Worm (Caenorhabditis elegans) whole organism, L1 larva: ENCODE data around the gene grl-25.

ENCODE experiments used
- F16B12.6 ChIP-seq: fragments of 150-350 bp; optimal IDR thresholded peaks from 2 replicates; lab custom pipeline; 2014; ENCODE audit warnings: missing biosample characterization, missing genetic modification characterization
- alr-1 ChIP-seq: fragments of 200-800 bp; sonication (Bioruptor generic); optimal IDR thresholded peaks from 2 replicates; lab custom pipeline; 2018; ENCODE audit warnings: borderline replicate concordance, mild to moderate bottlenecking, missing genetic modification characterization, missing compliant biosample characterization
- ama-1 ChIP-seq: fragments of 150-350 bp; optimal IDR thresholded peaks from 2 replicates; lab custom pipeline; 2014
- blmp-1 ChIP-seq: fragments of 150-350 bp; optimal IDR thresholded peaks from 2 replicates; lab custom pipeline; 2014; ENCODE audit warnings: missing biosample characterization, missing genetic modification characterization
- ceh-8 ChIP-seq: fragments of 200-800 bp; sonication (Bioruptor generic); optimal IDR thresholded peaks from 2 replicates; lab custom pipeline; 2018; ENCODE audit warnings: mild to moderate bottlenecking, missing genetic modification characterization, moderate library complexity, missing compliant biosample characterization
- ceh-88 ChIP-seq: fragments of 200-800 bp; sonication (Bioruptor generic); IDR thresholded peaks from 2 replicates; pipeline ENCODE4 v1.3.6; 2022; ENCODE audit warnings: missing genetic modification characterization, missing compliant biosample characterization
- ceh-90 ChIP-seq: sonication (generic microtip); optimal IDR thresholded peaks from 2 replicates; lab custom pipeline; 2016; ENCODE audit warnings: missing genetic modification characterization, missing compliant biosample characterization
- dsc-1 ChIP-seq: sonication (generic microtip); optimal IDR thresholded peaks from 2 replicates; lab custom pipeline; 2016; ENCODE audit warnings: mild to moderate bottlenecking, missing genetic modification characterization, missing compliant biosample characterization
- efl-1 ChIP-seq, 4 experiments: fragments of 150-350 bp; optimal IDR thresholded peaks in 3 of 4; peaks in 1 of 4; 1 replicate in 1 of 4; 2 replicates in 3 of 4; lab custom pipeline; 2014; ENCODE audit warnings: missing biosample characterization in 2 of 4, missing genetic modification characterization in 2 of 4, missing genetic modification reagents in 2 of 4
- efl-3 ChIP-seq: fragments of 200-800 bp; sonication (Bioruptor generic); optimal IDR thresholded peaks from 2 replicates; lab custom pipeline; 2018; ENCODE audit warnings: mild to moderate bottlenecking, missing genetic modification characterization, missing compliant biosample characterization
- egl-13 ChIP-seq: sonication (generic microtip); optimal IDR thresholded peaks from 2 replicates; lab custom pipeline; 2016; ENCODE audit warnings: missing genotype, missing genetic modification reagents, missing genetic modification characterization, missing compliant biosample characterization
- egl-27 ChIP-seq, 2 experiments: fragments of 150-350 bp in 1 of 2; sonication (generic microtip); optimal IDR thresholded peaks; 3 replicates each; lab custom pipeline; 2017 to 2018; ENCODE audit warnings: missing biosample characterization in 2 of 2, missing genetic modification characterization in 2 of 2, missing genetic modification reagents in 2 of 2
- elt-2 ChIP-seq: sonication (generic microtip); optimal IDR thresholded peaks from 2 replicates; lab custom pipeline; 2016; ENCODE audit warnings: missing genetic modification characterization, mild to moderate bottlenecking, inconsistent platforms, missing compliant biosample characterization, missing genetic modification reagents
- ets-5 ChIP-seq: fragments of 200-800 bp; sonication (Bioruptor generic); IDR thresholded peaks from 2 replicates; pipeline ENCODE4 v1.3.6; 2022; ENCODE audit warnings: missing genetic modification characterization, missing compliant biosample characterization
- fkh-8 ChIP-seq: sonication (generic microtip); optimal IDR thresholded peaks from 2 replicates; lab custom pipeline; 2016; ENCODE audit warnings: mild to moderate bottlenecking, missing genetic modification characterization, missing compliant biosample characterization
- fos-1 ChIP-seq: fragments of 150-350 bp; optimal IDR thresholded peaks from 2 replicates; lab custom pipeline; 2014; ENCODE audit warnings: missing biosample characterization, missing genetic modification characterization
- grh-1 ChIP-seq: fragments of 200-800 bp; sonication (Bioruptor generic); IDR thresholded peaks from 2 replicates; pipeline ENCODE4 v1.3.6; 2022; ENCODE audit warnings: missing genetic modification reagents, missing genetic modification characterization, missing compliant biosample characterization
- hlh-17 ChIP-seq: fragments of 200-800 bp; sonication (Bioruptor generic); optimal IDR thresholded peaks from 2 replicates; lab custom pipeline; 2018; ENCODE audit warnings: missing genetic modification characterization, mild to moderate bottlenecking, missing compliant biosample characterization, moderate library complexity, borderline replicate concordance
- hpl-2 ChIP-seq: fragments of 150-350 bp; optimal IDR thresholded peaks from 2 replicates; lab custom pipeline; 2014; ENCODE audit warnings: missing biosample characterization, missing genetic modification reagents, missing genetic modification characterization
- irx-1 ChIP-seq: sonication (generic microtip); optimal IDR thresholded peaks from 2 replicates; lab custom pipeline; 2016; ENCODE audit warnings: missing genetic modification characterization, missing compliant biosample characterization
- lin-13 ChIP-seq: fragments of 150-350 bp; optimal IDR thresholded peaks from 2 replicates; lab custom pipeline; 2014; ENCODE audit warnings: missing biosample characterization, missing genetic modification reagents, missing genetic modification characterization
- lin-14 ChIP-seq: fragments of 200-800 bp; sonication (Bioruptor generic); optimal IDR thresholded peaks from 2 replicates; lab custom pipeline; 2018; ENCODE audit warnings: mild to moderate bottlenecking, missing genetic modification characterization, moderate library complexity, missing compliant biosample characterization
- lin-15B ChIP-seq: fragments of 150-350 bp; sonication (generic microtip); optimal IDR thresholded peaks from 3 replicates; lab custom pipeline; 2014; ENCODE audit warnings: missing biosample characterization, missing genetic modification characterization
- mdl-1 ChIP-seq, 2 experiments: fragments of 150-350 bp; optimal IDR thresholded peaks; 2 replicates each; lab custom pipeline; 2014 to 2017; ENCODE audit warnings: missing biosample characterization in 2 of 2, missing genetic modification characterization in 2 of 2, inconsistent platforms in 1 of 2
- mef-2 ChIP-seq: fragments of 150-350 bp; optimal IDR thresholded peaks from 2 replicates; lab custom pipeline; 2014; ENCODE audit warnings: missing biosample characterization, missing genetic modification characterization
- mep-1 ChIP-seq: fragments of 150-350 bp; optimal IDR thresholded peaks from 2 replicates; lab custom pipeline; 2014; ENCODE audit warnings: missing biosample characterization, missing genetic modification characterization
- nhr-19 ChIP-seq: fragments of 200-800 bp; sonication (Bioruptor generic); conservative IDR thresholded peaks from 2 replicates; pipeline ENCODE4 v1.3.6; 2022; ENCODE audit warnings: missing genetic modification characterization, missing compliant biosample characterization
- nhr-237 ChIP-seq: fragments of 150-350 bp; optimal IDR thresholded peaks from 2 replicates; lab custom pipeline; 2014; ENCODE audit warnings: missing biosample characterization, missing genetic modification characterization
- nhr-47 ChIP-seq: sonication (generic microtip); optimal IDR thresholded peaks from 2 replicates; lab custom pipeline; 2016; ENCODE audit warnings: mild to moderate bottlenecking, missing genetic modification characterization, moderate library complexity, missing compliant biosample characterization
- nhr-76 ChIP-seq: sonication (generic microtip); optimal IDR thresholded peaks from 2 replicates; lab custom pipeline; 2017; ENCODE audit warnings: missing biosample characterization, missing genetic modification characterization
- nhr-85 ChIP-seq: sonication (generic microtip); peaks from one replicate; lab custom pipeline; 2016; ENCODE audit warnings: missing genetic modification characterization, inconsistent platforms, missing compliant biosample characterization
- nhr-90 ChIP-seq: sonication (generic microtip); optimal IDR thresholded peaks from 2 replicates; lab custom pipeline; 2016; ENCODE audit warnings: mild to moderate bottlenecking, missing genetic modification characterization, missing compliant biosample characterization; ENCODE audit not compliant: poor library complexity
- pax-3 ChIP-seq: fragments of 200-800 bp; sonication (Bioruptor generic); optimal IDR thresholded peaks from 2 replicates; lab custom pipeline; 2018; ENCODE audit warnings: mild to moderate bottlenecking, missing genetic modification characterization, moderate library complexity, missing compliant biosample characterization
- snpc-4 ChIP-seq: fragments of 150-350 bp; optimal IDR thresholded peaks from 2 replicates; lab custom pipeline; 2014; ENCODE audit warnings: missing biosample characterization, missing genetic modification characterization
- snu-23 ChIP-seq: sonication (generic microtip); optimal IDR thresholded peaks from 2 replicates; lab custom pipeline; 2016; ENCODE audit warnings: missing genetic modification characterization, missing compliant biosample characterization
- sptf-1 ChIP-seq: fragments of 150-350 bp; optimal IDR thresholded peaks from 2 replicates; lab custom pipeline; 2014; ENCODE audit warnings: missing biosample characterization, missing genetic modification characterization
- swsn-7 ChIP-seq: sonication (generic microtip); optimal IDR thresholded peaks from 2 replicates; lab custom pipeline; 2016; ENCODE audit warnings: missing genetic modification characterization, missing compliant biosample characterization
- tbx-2 ChIP-seq: sonication (generic microtip); optimal IDR thresholded peaks from 2 replicates; lab custom pipeline; 2016; ENCODE audit warnings: missing genetic modification characterization, missing compliant biosample characterization
- tlp-1 ChIP-seq: fragments of 150-350 bp; optimal IDR thresholded peaks from 2 replicates; lab custom pipeline; 2014; ENCODE audit warnings: missing biosample characterization, missing genetic modification characterization
- unc-130 ChIP-seq: fragments of 150-350 bp; optimal IDR thresholded peaks from 2 replicates; lab custom pipeline; 2017; ENCODE audit warnings: missing biosample characterization, missing genetic modification characterization, inconsistent platforms
- unc-86 ChIP-seq: sonication (generic microtip); optimal IDR thresholded peaks from 2 replicates; lab custom pipeline; 2016; ENCODE audit warnings: missing genetic modification characterization, missing compliant biosample characterization
- unc-98 ChIP-seq: fragments of 200-800 bp; sonication (Bioruptor generic); IDR thresholded peaks from 2 replicates; pipeline ENCODE4 v1.3.6; 2022; ENCODE audit warnings: missing genetic modification characterization, missing compliant biosample characterization
- xbp-1 ChIP-seq: sonication (generic microtip); optimal IDR thresholded peaks from 2 replicates; lab custom pipeline; 2016; ENCODE audit warnings: missing genetic modification characterization, missing compliant biosample characterization
- zip-4 ChIP-seq: fragments of 200-800 bp; sonication (Bioruptor generic); optimal IDR thresholded peaks from 2 replicates; lab custom pipeline; 2018; ENCODE audit warnings: mild to moderate bottlenecking, missing genetic modification characterization, moderate library complexity, missing compliant biosample characterization
- ztf-4 ChIP-seq: fragments of 150-350 bp; optimal IDR thresholded peaks from 2 replicates; lab custom pipeline; 2014; ENCODE audit warnings: missing biosample characterization, missing genetic modification characterization

The grl-25 gene

DNA sequence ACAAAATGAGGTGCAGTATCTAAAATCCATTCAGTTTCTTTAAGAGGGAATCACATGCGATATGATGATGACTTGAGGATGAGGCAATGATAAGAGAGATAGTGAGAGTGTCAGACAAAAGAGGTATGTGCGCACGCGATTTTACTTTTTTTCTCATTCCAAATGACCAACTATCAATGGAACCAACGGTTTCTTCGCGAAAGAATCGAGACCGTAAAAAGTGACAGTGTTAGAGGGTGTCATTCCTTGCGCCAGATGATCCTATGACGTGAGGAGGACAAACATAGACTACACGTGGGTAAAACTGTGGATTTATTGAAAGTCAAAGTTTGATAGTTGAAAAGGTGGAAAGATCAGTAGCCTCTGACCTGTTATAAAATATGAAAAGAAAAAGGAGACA lies 21.7 kb downstream of the grl-25 start (continued):
- TF ChIP-seq efl-1 (optimal IDR thresholded peaks at IDR 0.05; lab: Kevin White, UChicago) (no peak), efl-1 (GFP tag; optimal IDR thresholded peaks at IDR 0.05 in 1 of 2; lab: Kevin White, UChicago) (peak in 1 of 2 experiments; percentile 91), egl-27 (tag; optimal IDR thresholded peaks at IDR 0.05; lab: Kevin White, UChicago) (no peak), xbp-1 (tag; lab: Kevin White, UChicago) (no peak), dsc-1 (tag; lab: Kevin White, UChicago) (no peak), unc-98 (GFP tag; lab: Robert Waterston, UW) (no peak), irx-1 (tag; lab: Kevin White, UChicago) (no peak), fkh-8 (tag; lab: Kevin White, UChicago) (no peak), ceh-8 (GFP tag; lab: Kevin White, UChicago) (no peak), swsn-7 (tag; lab: Kevin White, UChicago) (no peak), lin-14 (GFP tag; lab: Kevin White, UChicago) (peak; percentile 58), tlp-1 (no peak), pax-3 (tag; lab: Kevin White, UChicago) (no peak), nhr-85 (tag; lab: Kevin White, UChicago) (peak; percentile 69), efl-3 (GFP tag; lab: Kevin White, UChicago) (no peak), ama-1 (lab: Kevin White, UChicago) (no peak), sptf-1 (tag; lab: Kevin White, UChicago) (no peak), ztf-4 (no peak), egl-13 (tag; lab: Kevin White, UChicago) (no peak), lin-15B (tag; lab: Kevin White, UChicago) (no peak), nhr-237 (tag; lab: Kevin White, UChicago) (no peak), grh-1 (GFP tag; lab: Robert Waterston, UW) (no peak), nhr-47 (no peak), ceh-88 (GFP tag; lab: Robert Waterston, UW) (no peak), nhr-76 (no peak), ceh-90 (tag; lab: Kevin White, UChicago) (no peak), mef-2 (no peak), F16B12.6 (no peak), snpc-4 (tag; lab: Kevin White, UChicago) (no peak), alr-1 (tag; lab: Kevin White, UChicago) (no peak), snu-23 (GFP tag; lab: Kevin White, UChicago) (peak; percentile 35), ets-5 (no peak), lin-13 (no peak), mdl-1 (tag; optimal IDR thresholded peaks at IDR 0.05; lab: Kevin White, UChicago) (peak in 1 of 2 experiments; percentile 87), nhr-90 (tag; lab: Kevin White, UChicago) (no peak), nhr-19 (peak; percentile 36; the same call in 1 of the 2 replicates), unc-130 (no peak), zip-4 (GFP tag; lab: Kevin White, UChicago) (no peak), unc-86 (tag; lab: Kevin White, UChicago) (no peak), tbx-2 (tag; lab: Kevin White, UChicago) (peak; percentile 18), fos-1 (tag; lab: Kevin White, UChicago) (no peak)

- TF ChIP-seq mep-1 (tag; lab: Kevin White, UChicago) = no peak
- no peak for TF ChIP-seq hlh-17
- peak; percentile 51 for TF ChIP-seq blmp-1
- TF ChIP-seq hpl-2 = no peak
- TF ChIP-seq elt-2 (tag; lab: Kevin White, UChicago) = peak; percentile 7
Measured at ce11 chrIII:8984412-8984811, 22.3 kb downstream of the grl-25 start.
